Fruit fly (Drosophila melanogaster): ENCODE results near the gene Ero1L.

The Ero1L gene

DNA sequence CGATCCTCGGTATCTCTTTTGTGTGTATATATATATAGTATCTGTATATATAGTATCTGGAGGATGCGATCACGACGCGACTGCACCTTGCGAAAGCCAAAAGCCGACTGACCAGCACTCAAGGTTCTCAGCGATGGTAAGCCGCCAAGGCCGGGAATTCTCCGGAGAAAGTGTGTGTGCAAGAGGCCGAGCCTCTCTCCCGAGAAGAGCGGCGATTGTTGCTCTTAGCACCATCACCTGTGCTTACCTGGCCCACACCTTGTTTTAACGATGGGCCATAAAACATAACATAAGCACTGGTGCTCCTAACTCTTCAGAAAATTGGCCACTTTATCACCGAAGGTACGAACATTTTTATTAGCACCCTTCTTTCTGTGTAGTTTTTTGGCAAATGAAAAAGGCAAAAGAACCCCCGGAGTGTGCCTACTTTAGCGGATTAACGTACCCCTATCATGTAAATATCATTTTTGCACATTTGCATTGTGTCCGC, 2.8 kb upstream of the Ero1L start, which contains the start of gene mas:
Gene mas (minus strand): TSS at position 112 of the 490 bp plus-strand sequence.
- no peak for TF ChIP-seq Clk (GFP tag; optimal IDR thresholded peaks at IDR 0.05)
- no peak for TF ChIP-seq CG1620 (GFP tag; optimal IDR thresholded peaks at IDR 0.05)
- TF ChIP-seq cic (GFP tag; optimal IDR thresholded peaks at IDR 0.05) = no peak
- TF ChIP-seq CG7045 (GFP tag; optimal IDR thresholded peaks at IDR 0.05) = no peak
- TF ChIP-seq CG7101 (tag; optimal IDR thresholded peaks at IDR 0.05) = no peak
- TF ChIP-seq pad (GFP tag; optimal IDR thresholded peaks at IDR 0.05) = no peak
- no peak for TF ChIP-seq CG33017 (tag; optimal IDR thresholded peaks at IDR 0.05)
- TF ChIP-seq CG14711 (tag; optimal IDR thresholded peaks at IDR 0.05) = no peak
- no peak for TF ChIP-seq cnc (optimal IDR thresholded peaks at IDR 0.05)
- no peak for TF ChIP-seq Crg-1 (GFP tag; optimal IDR thresholded peaks at IDR 0.05)
- TF ChIP-seq kay (GFP tag; ENCODE audit: borderline replicate concordance) = no peak
- no peak for TF ChIP-seq Mnt (GFP tag; optimal IDR thresholded peaks at IDR 0.05)
- no peak for TF ChIP-seq bab1 (GFP tag; optimal IDR thresholded peaks at IDR 0.05)
- TF ChIP-seq toe (GFP tag; optimal IDR thresholded peaks at IDR 0.05) = no peak
- no peak for TF ChIP-seq ovo (GFP tag; optimal IDR thresholded peaks at IDR 0.05)
- TF ChIP-seq CG12768 (GFP tag; optimal IDR thresholded peaks at IDR 0.05) = no peak
- TF ChIP-seq tj (GFP tag; optimal IDR thresholded peaks at IDR 0.05) = no peak
- no peak for TF ChIP-seq CG11617 (GFP tag; optimal IDR thresholded peaks at IDR 0.05)

DNA sequence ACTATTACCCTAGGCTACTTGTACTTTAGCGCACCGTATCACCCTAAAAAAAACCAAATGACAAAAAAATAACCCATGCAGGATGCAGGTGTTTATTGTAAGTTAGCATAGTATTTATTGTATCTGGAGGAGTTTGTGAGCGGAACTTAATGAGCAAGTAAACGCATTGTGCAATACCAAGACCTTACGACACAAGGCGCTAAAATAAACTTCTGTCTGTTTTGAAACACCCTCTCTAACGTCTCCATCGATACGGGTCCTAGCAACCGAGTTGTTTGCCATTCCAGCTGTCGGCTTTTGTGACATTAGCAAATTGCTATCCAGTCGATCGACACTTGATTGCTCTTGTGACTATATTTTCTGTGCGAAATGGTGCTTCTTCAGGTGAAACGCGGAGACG, 3.4 kb downstream of the Ero1L start, which contains the start of gene CG18675:
Gene CG18675 (plus strand): TSS at position 301 of the 400 bp plus-strand sequence.
- TF ChIP-seq ovo (GFP tag; optimal IDR thresholded peaks at IDR 0.05) (no peak), CG7045 (GFP tag; optimal IDR thresholded peaks at IDR 0.05) (no peak), pad (GFP tag; optimal IDR thresholded peaks at IDR 0.05) (no peak), Hr96 (GFP tag; optimal IDR thresholded peaks at IDR 0.05) (no peak), CG12768 (GFP tag; optimal IDR thresholded peaks at IDR 0.05) (no peak), CG33017 (tag; optimal IDR thresholded peaks at IDR 0.05) (no peak), cnc (optimal IDR thresholded peaks at IDR 0.05) (no peak), Clk (GFP tag; optimal IDR thresholded peaks at IDR 0.05) (no peak), Mnt (GFP tag; optimal IDR thresholded peaks at IDR 0.05) (no peak), toe (GFP tag; optimal IDR thresholded peaks at IDR 0.05) (no peak), kay (GFP tag; ENCODE audit: borderline replicate concordance) (no peak)

DNA sequence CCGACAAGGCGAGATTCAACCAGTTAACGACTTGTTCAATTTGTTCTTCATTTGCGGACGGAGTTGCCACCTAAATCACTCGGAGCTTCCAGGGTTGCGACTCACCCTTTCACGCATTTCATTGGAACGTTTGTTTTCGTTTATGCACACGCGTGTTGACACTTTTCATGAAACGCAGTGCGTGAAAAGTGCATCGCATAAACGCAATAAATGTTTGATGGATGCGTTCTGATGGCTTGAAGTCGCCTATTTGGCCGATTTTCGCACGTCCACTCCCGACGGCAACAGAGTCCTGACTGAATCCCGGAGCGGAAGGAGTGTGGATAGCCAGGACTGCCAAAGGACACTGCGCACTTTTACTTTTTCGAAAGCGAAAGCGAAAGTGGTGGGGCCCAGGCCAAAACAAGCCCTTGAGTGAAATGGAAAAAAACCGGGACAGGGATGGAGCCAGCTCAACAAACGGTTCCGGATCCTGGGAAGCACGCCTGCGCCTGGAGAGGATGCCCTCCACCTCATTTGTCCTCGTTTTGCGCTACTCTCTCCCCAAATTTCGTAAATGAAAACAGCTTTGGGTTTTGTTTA, 7.9 kb downstream of the Ero1L start, which contains the start of gene Teh4:
Gene Teh4 (minus strand): TSS at position 290 of the 582 bp plus-strand sequence.
- TF ChIP-seq CG14711 (tag; optimal IDR thresholded peaks at IDR 0.05) = no peak
- TF ChIP-seq pad (GFP tag; optimal IDR thresholded peaks at IDR 0.05) = no peak
- TF ChIP-seq cic (GFP tag; optimal IDR thresholded peaks at IDR 0.05) = no peak
- TF ChIP-seq tj (GFP tag; optimal IDR thresholded peaks at IDR 0.05) = no peak
- TF ChIP-seq CG5204 (GFP tag; optimal IDR thresholded peaks at IDR 0.05) = peak; percentile 27
- no peak for TF ChIP-seq CG12768 (GFP tag; optimal IDR thresholded peaks at IDR 0.05)
- TF ChIP-seq CG7045 (GFP tag; optimal IDR thresholded peaks at IDR 0.05) = peak; percentile 0
- no peak for TF ChIP-seq bab1 (GFP tag; optimal IDR thresholded peaks at IDR 0.05)
- peak; percentile 8 for TF ChIP-seq toe (GFP tag; optimal IDR thresholded peaks at IDR 0.05)
- TF ChIP-seq CG1620 (GFP tag; optimal IDR thresholded peaks at IDR 0.05) = no peak
- TF ChIP-seq Hr96 (GFP tag; optimal IDR thresholded peaks at IDR 0.05) = no peak
- TF ChIP-seq kay (GFP tag; ENCODE audit: borderline replicate concordance) = no peak
- no peak for TF ChIP-seq CG11617 (GFP tag; optimal IDR thresholded peaks at IDR 0.05)
- no peak for TF ChIP-seq Clk (GFP tag; optimal IDR thresholded peaks at IDR 0.05)
- TF ChIP-seq Mnt (GFP tag; optimal IDR thresholded peaks at IDR 0.05) = no peak
- TF ChIP-seq CG33017 (tag; optimal IDR thresholded peaks at IDR 0.05) = no peak
- no peak for TF ChIP-seq Crg-1 (GFP tag; optimal IDR thresholded peaks at IDR 0.05)
- no peak for TF ChIP-seq ovo (GFP tag; optimal IDR thresholded peaks at IDR 0.05)

DNA sequence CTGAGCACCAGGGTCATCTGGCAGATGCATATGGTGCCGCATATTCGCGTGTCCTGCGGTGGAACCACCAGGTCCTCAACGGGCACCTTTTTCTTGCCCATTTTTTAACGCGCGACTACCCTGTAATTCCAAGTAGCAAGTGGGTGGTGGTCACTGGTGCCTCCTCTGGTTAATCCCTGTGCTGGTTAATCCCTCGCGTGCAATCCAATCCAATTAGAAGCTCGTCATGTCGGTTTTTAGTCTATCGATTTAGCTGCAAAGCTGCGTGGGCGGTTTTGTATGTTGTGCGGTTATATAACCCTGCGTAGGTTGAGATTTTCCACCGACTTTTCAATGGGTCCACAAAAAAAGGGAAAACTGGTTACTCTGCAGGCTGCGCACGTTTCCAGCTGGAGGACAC, 14.4 kb downstream of the Ero1L start, which contains the start of gene Teh3:
Gene Teh3 (minus strand): TSS at position 101 of the 400 bp plus-strand sequence.
- TF ChIP-seq CG7045 (GFP tag; optimal IDR thresholded peaks at IDR 0.05) = no peak
- no peak for TF ChIP-seq CG7101 (tag; optimal IDR thresholded peaks at IDR 0.05)
- TF ChIP-seq cic (GFP tag; optimal IDR thresholded peaks at IDR 0.05) = no peak
- no peak for TF ChIP-seq CG33017 (tag; optimal IDR thresholded peaks at IDR 0.05)
- TF ChIP-seq Crg-1 (GFP tag; optimal IDR thresholded peaks at IDR 0.05) = no peak
- no peak for TF ChIP-seq Clk (GFP tag; optimal IDR thresholded peaks at IDR 0.05)
- no peak for TF ChIP-seq bab1 (GFP tag; optimal IDR thresholded peaks at IDR 0.05)
- TF ChIP-seq CG14711 (tag; optimal IDR thresholded peaks at IDR 0.05) = no peak
- TF ChIP-seq CG1620 (GFP tag; optimal IDR thresholded peaks at IDR 0.05) = no peak
- no peak for TF ChIP-seq cnc (optimal IDR thresholded peaks at IDR 0.05)
- TF ChIP-seq kay (GFP tag; ENCODE audit: borderline replicate concordance) = no peak
- TF ChIP-seq ovo (GFP tag; optimal IDR thresholded peaks at IDR 0.05) = no peak
- no peak for TF ChIP-seq CG12768 (GFP tag; optimal IDR thresholded peaks at IDR 0.05)
- TF ChIP-seq Hr96 (GFP tag; optimal IDR thresholded peaks at IDR 0.05) = no peak
- no peak for TF ChIP-seq toe (GFP tag; optimal IDR thresholded peaks at IDR 0.05)
- no peak for TF ChIP-seq pad (GFP tag; optimal IDR thresholded peaks at IDR 0.05)

- TF ChIP-seq Mnt (GFP tag; optimal IDR thresholded peaks at IDR 0.05) (peak; percentile 85), cic (GFP tag; optimal IDR thresholded peaks at IDR 0.05) (peak; percentile 74), CG11617 (GFP tag; optimal IDR thresholded peaks at IDR 0.05) (no peak)
These were observed 15.1 kb downstream of the Ero1L start for dm6 chr3L:4185259-4185658.

dm6 chr3L:4186659-4187058, 16.5 kb downstream of the Ero1L start, which contains the start of gene VhaM9.7-c:
Gene VhaM9.7-c, minus strand, starts transcription at chr3L:4186865.
- TF ChIP-seq Hr96 (GFP tag; optimal IDR thresholded peaks at IDR 0.05) (peak; percentile 55), toe (GFP tag; optimal IDR thresholded peaks at IDR 0.05) (peak; percentile 44), pad (GFP tag; optimal IDR thresholded peaks at IDR 0.05) (peak; percentile 55), CG7045 (GFP tag; optimal IDR thresholded peaks at IDR 0.05) (peak; percentile 46), Clk (GFP tag; optimal IDR thresholded peaks at IDR 0.05) (no peak), CG14711 (tag; optimal IDR thresholded peaks at IDR 0.05) (peak; percentile 50), CG1620 (GFP tag; optimal IDR thresholded peaks at IDR 0.05) (peak; percentile 78), Mnt (GFP tag; optimal IDR thresholded peaks at IDR 0.05) (peak; percentile 47), bab1 (GFP tag; optimal IDR thresholded peaks at IDR 0.05) (peak; percentile 18), Crg-1 (GFP tag; optimal IDR thresholded peaks at IDR 0.05) (peak; percentile 73), CG33017 (tag; optimal IDR thresholded peaks at IDR 0.05) (peak; percentile 10), CG7101 (tag; optimal IDR thresholded peaks at IDR 0.05) (peak; percentile 70), CG5204 (GFP tag; optimal IDR thresholded peaks at IDR 0.05) (peak; percentile 48), cic (GFP tag; optimal IDR thresholded peaks at IDR 0.05) (no peak), CG12768 (GFP tag; optimal IDR thresholded peaks at IDR 0.05) (peak; percentile 46), cnc (optimal IDR thresholded peaks at IDR 0.05) (no peak), ovo (GFP tag; optimal IDR thresholded peaks at IDR 0.05) (no peak)

Data from whole organism, adult.